Worm (Caenorhabditis elegans): ENCODE measurements around the gene irld-12.

- TF ChIP-seq nhr-6 (tag; optimal IDR thresholded peaks at IDR 0.05) (no peak), mdl-1 (tag; optimal IDR thresholded peaks at IDR 0.05) (no peak), ama-1 (optimal IDR thresholded peaks at IDR 0.05) (no peak), nhr-23 (tag; optimal IDR thresholded peaks at IDR 0.05) (no peak), nhr-11 (tag; optimal IDR thresholded peaks at IDR 0.05) (no peak), ceh-82 (tag; optimal IDR thresholded peaks at IDR 0.05) (no peak), dmd-4 (tag; optimal IDR thresholded peaks at IDR 0.05) (no peak), nhr-237 (tag; optimal IDR thresholded peaks at IDR 0.05) (no peak), unc-39 (tag; optimal IDR thresholded peaks at IDR 0.05) (no peak), sma-3 (GFP tag; optimal IDR thresholded peaks at IDR 0.05) (no peak), skn-1 (tag; optimal IDR thresholded peaks at IDR 0.05) (no peak), aly-2 (tag; optimal IDR thresholded peaks at IDR 0.05) (no peak)
These were observed 15.2 kb downstream of the irld-12 start, which contains the start of gene srw-112 for ce11 chrV:3005964-3006363.

All from whole organism, L2 larva.